Worm (Caenorhabditis elegans) whole organism, L4 larva: ENCODE measurements around the gene egas-2.

Experiments used
- D1046.2 ChIP-seq: fragments of 200-800 bp; sonication (Bioruptor generic); IDR thresholded peaks from 2 replicates; pipeline ENCODE4 v1.3.6; 2022; ENCODE audit warnings: missing genetic modification characterization, missing compliant biosample characterization
- F44E2.7 ChIP-seq: fragments of 200-800 bp; sonication (Bioruptor generic); IDR thresholded peaks from 2 replicates; pipeline ENCODE4 v2.1.2; 2022; ENCODE audit warnings: missing genetic modification characterization, missing compliant biosample characterization
- F49E8.2 ChIP-seq: sonication (generic microtip); optimal IDR thresholded peaks from 2 replicates; lab custom pipeline; 2016; ENCODE audit warnings: missing compliant biosample characterization, mild to moderate bottlenecking, missing genetic modification characterization, borderline replicate concordance
- T20F7.1 ChIP-seq: fragments of 200-800 bp; sonication (Bioruptor generic); optimal IDR thresholded peaks from 2 replicates; lab custom pipeline; 2018; ENCODE audit warnings: mild to moderate bottlenecking, missing genetic modification characterization, missing compliant biosample characterization
- T26A8.4 ChIP-seq: fragments of 200-800 bp; sonication (Bioruptor generic); IDR thresholded peaks from 2 replicates; pipeline ENCODE4 v1.3.6; 2022; ENCODE audit warnings: missing genetic modification characterization, missing compliant biosample characterization
- Y105C5A.15 ChIP-seq: fragments of 200-800 bp; sonication (Bioruptor generic); IDR thresholded peaks from 2 replicates; pipeline ENCODE4 v1.3.6; 2022; ENCODE audit warnings: missing genetic modification characterization, missing compliant biosample characterization
- Y5F2A.4 ChIP-seq: fragments of 200-800 bp; sonication (Bioruptor generic); optimal IDR thresholded peaks from 2 replicates; lab custom pipeline; 2018; ENCODE audit warnings: mild to moderate bottlenecking, missing genetic modification characterization, missing compliant biosample characterization
- ZK337.2 ChIP-seq: fragments of 200-800 bp; sonication (Bioruptor generic); IDR thresholded peaks from 2 replicates; pipeline ENCODE4 v1.3.6; 2022; ENCODE audit warnings: missing genetic modification reagents, missing genetic modification characterization, missing compliant biosample characterization
- aha-1 ChIP-seq: fragments of 150-350 bp; peaks from one replicate; lab custom pipeline; 2014; ENCODE audit warnings: missing biosample characterization, missing genetic modification characterization
- arid-1 ChIP-seq: fragments of 200-800 bp; sonication (Bioruptor generic); conservative IDR thresholded peaks from 2 replicates; pipeline ENCODE4 v1.3.6; 2022; ENCODE audit warnings: missing genetic modification reagents, missing genetic modification characterization, missing compliant biosample characterization
- attf-4 ChIP-seq: sonication (generic microtip); optimal IDR thresholded peaks from 3 replicates; lab custom pipeline; 2017; ENCODE audit warnings: missing biosample characterization, missing genetic modification characterization
- ceh-20 ChIP-seq: fragments of 200-800 bp; sonication (Bioruptor generic); IDR thresholded peaks from 2 replicates; pipeline ENCODE4 v1.3.6; 2022; ENCODE audit warnings: missing genetic modification reagents, missing genetic modification characterization, missing compliant biosample characterization
- ceh-28 ChIP-seq: fragments of 150-350 bp; optimal IDR thresholded peaks from 2 replicates; lab custom pipeline; 2014; ENCODE audit warnings: missing biosample characterization, missing genetic modification reagents, missing genetic modification characterization
- ceh-32 ChIP-seq: sonication (generic microtip); optimal IDR thresholded peaks from 2 replicates; lab custom pipeline; 2016; ENCODE audit warnings: mild to moderate bottlenecking, missing genetic modification characterization, missing compliant biosample characterization; ENCODE audit not compliant: poor library complexity
- ceh-44 ChIP-seq: fragments of 200-800 bp; sonication (Bioruptor generic); IDR thresholded peaks from 2 replicates; pipeline ENCODE4 v1.3.6; 2022; ENCODE audit warnings: missing genetic modification reagents, missing genetic modification characterization, missing compliant biosample characterization
- ctbp-1 ChIP-seq: fragments of 200-800 bp; sonication (Bioruptor generic); IDR thresholded peaks from 2 replicates; pipeline ENCODE4 v1.3.6; 2022; ENCODE audit warnings: missing genetic modification reagents, missing genetic modification characterization, missing compliant biosample characterization
- daf-16 ChIP-seq, 3 experiments: sonication (generic microtip); optimal IDR thresholded peaks; 2 replicates each; lab custom pipeline; 2016 to 2017; ENCODE audit warnings: missing genetic modification characterization in 3 of 3, missing genetic modification reagents in 3 of 3, mild to moderate bottlenecking in 2 of 3, missing compliant biosample characterization in 2 of 3, missing biosample characterization in 1 of 3, moderate library complexity in 1 of 3
- daf-8 ChIP-seq: fragments of 200-800 bp; sonication (Bioruptor generic); IDR thresholded peaks from 2 replicates; pipeline ENCODE4 v1.3.6; 2022; ENCODE audit warnings: missing genetic modification characterization, missing compliant biosample characterization
- dmd-8 ChIP-seq: fragments of 200-800 bp; sonication (Bioruptor generic); IDR thresholded peaks from 2 replicates; pipeline ENCODE4 v1.3.6; 2022; ENCODE audit warnings: missing genetic modification characterization, missing compliant biosample characterization
- dmd-9 ChIP-seq: fragments of 200-800 bp; sonication (Bioruptor generic); IDR thresholded peaks from 2 replicates; pipeline ENCODE4 v1.3.6; 2022; ENCODE audit warnings: missing genetic modification reagents, missing genetic modification characterization, missing compliant biosample characterization
- dpl-1 ChIP-seq: fragments of 150-350 bp; optimal IDR thresholded peaks from 2 replicates; lab custom pipeline; 2014; ENCODE audit warnings: missing biosample characterization, missing genetic modification reagents, missing genetic modification characterization
- duxl-1 ChIP-seq: sonication (generic microtip); optimal IDR thresholded peaks from 2 replicates; lab custom pipeline; 2016; ENCODE audit warnings: mild to moderate bottlenecking, missing genetic modification characterization, moderate library complexity, missing compliant biosample characterization; ENCODE audit not compliant: poor library complexity
- egl-27 ChIP-seq: sonication (generic microtip); optimal IDR thresholded peaks from 3 replicates; lab custom pipeline; 2017; ENCODE audit warnings: missing biosample characterization, missing genetic modification reagents, missing genetic modification characterization
- gei-8 ChIP-seq: fragments of 200-800 bp; sonication (Bioruptor generic); optimal IDR thresholded peaks from 2 replicates; lab custom pipeline; 2018; ENCODE audit warnings: mild to moderate bottlenecking, missing genetic modification characterization, missing compliant biosample characterization
- jun-1 ChIP-seq: fragments of 150-350 bp; optimal IDR thresholded peaks from 2 replicates; lab custom pipeline; 2014; ENCODE audit warnings: missing biosample characterization, missing genetic modification reagents, missing genetic modification characterization
- lim-7 ChIP-seq: fragments of 200-800 bp; sonication (Bioruptor generic); IDR thresholded peaks from 2 replicates; pipeline ENCODE4 v1.3.6; 2022; ENCODE audit warnings: missing genetic modification characterization, missing compliant biosample characterization
- lir-3 ChIP-seq: sonication (generic microtip); optimal IDR thresholded peaks from 2 replicates; lab custom pipeline; 2016; ENCODE audit warnings: mild to moderate bottlenecking, missing genetic modification characterization, missing compliant biosample characterization
- nhr-102 ChIP-seq: sonication (generic microtip); optimal IDR thresholded peaks from 2 replicates; lab custom pipeline; 2016; ENCODE audit warnings: mild to moderate bottlenecking, missing genetic modification characterization, moderate library complexity, missing compliant biosample characterization
- nhr-237 ChIP-seq: sonication (generic microtip); optimal IDR thresholded peaks from 2 replicates; lab custom pipeline; 2017; ENCODE audit warnings: missing biosample characterization, missing genetic modification characterization
- nhr-28 ChIP-seq: fragments of 150-350 bp; optimal IDR thresholded peaks from 2 replicates; lab custom pipeline; 2014; ENCODE audit warnings: missing biosample characterization, missing genetic modification characterization
- nhr-41 ChIP-seq: fragments of 200-800 bp; sonication (Bioruptor generic); IDR thresholded peaks from 2 replicates; pipeline ENCODE4 v1.3.6; 2022; ENCODE audit warnings: missing genetic modification reagents, missing genetic modification characterization, missing compliant biosample characterization
- nhr-42 ChIP-seq: fragments of 200-800 bp; sonication (Bioruptor generic); IDR thresholded peaks from 2 replicates; pipeline ENCODE4 v1.3.6; 2022; ENCODE audit warnings: missing genetic modification characterization, missing compliant biosample characterization
- nhr-48 ChIP-seq: sonication (generic microtip); optimal IDR thresholded peaks from 2 replicates; lab custom pipeline; 2016; ENCODE audit warnings: mild to moderate bottlenecking, missing genetic modification characterization, missing compliant biosample characterization
- pha-4 ChIP-seq, 2 experiments: fragments of 150-350 bp in 1 of 2; fragments of 200-800 bp in 1 of 2; sonication (Bioruptor generic) in 1 of 2; IDR thresholded peaks in 1 of 2; optimal IDR thresholded peaks in 1 of 2; 2 replicates each; pipeline versions ENCODE4 v1.3.6 to Lab custom; 2014 to 2022; ENCODE audit warnings: missing genetic modification characterization in 2 of 2, missing genetic modification reagents in 2 of 2, missing biosample characterization in 1 of 2, missing compliant biosample characterization in 1 of 2
- sdz-12 ChIP-seq: fragments of 200-800 bp; sonication (Bioruptor generic); optimal IDR thresholded peaks from 2 replicates; lab custom pipeline; 2018; ENCODE audit warnings: mild to moderate bottlenecking, missing genetic modification characterization, missing compliant biosample characterization
- snpc-1.2 ChIP-seq: fragments of 200-800 bp; sonication (Bioruptor generic); IDR thresholded peaks from 2 replicates; pipeline ENCODE4 v1.3.6; 2022; ENCODE audit warnings: missing genetic modification reagents, missing genetic modification characterization, missing compliant biosample characterization
- snpc-4 ChIP-seq: fragments of 150-350 bp; optimal IDR thresholded peaks from 2 replicates; lab custom pipeline; 2014; ENCODE audit warnings: missing biosample characterization, missing genetic modification characterization
- unc-39 ChIP-seq: sonication (generic microtip); optimal IDR thresholded peaks from 2 replicates; lab custom pipeline; 2017; ENCODE audit warnings: missing biosample characterization, missing genetic modification characterization
- unc-62 ChIP-seq, 3 experiments: fragments of 150-350 bp in 1 of 3; sonication (generic microtip); optimal IDR thresholded peaks in 2 of 3; peaks in 1 of 3; 1 replicate in 1 of 3; 2 replicates in 2 of 3; lab custom pipeline; 2014 to 2017; ENCODE audit warnings: missing biosample characterization in 3 of 3, missing genetic modification characterization in 3 of 3, missing genetic modification reagents in 3 of 3, missing genotype in 1 of 3
- zag-1 ChIP-seq: fragments of 150-350 bp; optimal IDR thresholded peaks from 2 replicates; lab custom pipeline; 2014; ENCODE audit warnings: missing biosample characterization, missing genetic modification characterization
- zfp-3 ChIP-seq: fragments of 200-800 bp; sonication (Bioruptor generic); conservative IDR thresholded peaks from 2 replicates; pipeline ENCODE4 v1.3.6; 2022; ENCODE audit warnings: missing genetic modification reagents, missing genetic modification characterization, missing compliant biosample characterization
- zip-11 ChIP-seq: fragments of 200-800 bp; sonication (Bioruptor generic); IDR thresholded peaks from 2 replicates; pipeline ENCODE4 v1.3.6; 2022; ENCODE audit warnings: missing genetic modification characterization, missing compliant biosample characterization
- ztf-11 ChIP-seq: fragments of 150-350 bp; optimal IDR thresholded peaks from 2 replicates; lab custom pipeline; 2014; ENCODE audit warnings: missing biosample characterization, missing genetic modification characterization
- ztf-7 ChIP-seq: fragments of 150-350 bp; optimal IDR thresholded peaks from 2 replicates; lab custom pipeline; 2014; ENCODE audit warnings: missing biosample characterization, missing genetic modification characterization

Gene egas-2

ce11 chrV:18650043-18650442, at the start of gene egas-2:
egas-2 (plus strand) TSS chrV:18650343.
- no peak for TF ChIP-seq Y5F2A.4 (GFP tag; lab: Kevin White, UChicago)
- no peak for TF ChIP-seq daf-8 (GFP tag; lab: Robert Waterston, UW)
- no peak for TF ChIP-seq daf-16 (GFP tag; optimal IDR thresholded peaks at IDR 0.05; lab: Kevin White, UChicago)
- no peak for TF ChIP-seq daf-16 (tag; optimal IDR thresholded peaks at IDR 0.05; lab: Kevin White, UChicago)
- no peak for TF ChIP-seq dmd-8 (GFP tag; lab: Robert Waterston, UW)
- no peak for TF ChIP-seq snpc-4 (tag; lab: Kevin White, UChicago)
- TF ChIP-seq pha-4 (GFP tag; IDR thresholded peaks at IDR 0.05; lab: Robert Waterston, UW): no peak
- no peak for TF ChIP-seq pha-4 (tag; optimal IDR thresholded peaks at IDR 0.05; lab: Kevin White, UChicago)
- no peak for TF ChIP-seq duxl-1
- no peak for TF ChIP-seq aha-1 (tag; lab: Kevin White, UChicago)
- no peak for TF ChIP-seq nhr-237

ce11 chrV:18605510-18605909, 44.6 kb upstream of the egas-2 start:
- peak; percentile 73 for TF ChIP-seq ceh-28 (tag; lab: Kevin White, UChicago)
- no peak for TF ChIP-seq nhr-28 (tag; lab: Kevin White, UChicago)
- TF ChIP-seq zag-1 (tag; lab: Kevin White, UChicago): no peak
- no peak for TF ChIP-seq Y105C5A.15

ce11 chrV:18613164-18613563, 37.0 kb upstream of the egas-2 start:
- TF ChIP-seq ctbp-1 (GFP tag; lab: Robert Waterston, UW) (no peak), unc-62 (GFP tag; optimal IDR thresholded peaks at IDR 0.05 in 1 of 2; lab: Kevin White, UChicago) (peak in 1 of 2 experiments; percentile 27), unc-62 (tag; optimal IDR thresholded peaks at IDR 0.05; lab: Kevin White, UChicago) (no peak)

- TF ChIP-seq F49E8.2 (no peak), ZK337.2 (GFP tag; lab: Robert Waterston, UW) (no peak), nhr-48 (tag; lab: Kevin White, UChicago) (peak; percentile 46), attf-4 (no peak), ctbp-1 (GFP tag; lab: Robert Waterston, UW) (no peak), lim-7 (no peak), unc-39 (no peak), unc-62 (GFP tag; optimal IDR thresholded peaks at IDR 0.05 in 1 of 2; lab: Kevin White, UChicago) (peak in 1 of 2 experiments; percentile 99), unc-62 (tag; optimal IDR thresholded peaks at IDR 0.05; lab: Kevin White, UChicago) (no peak), ceh-44 (GFP tag; lab: Robert Waterston, UW) (no peak), T20F7.1 (no peak), zfp-3 (GFP tag; lab: Robert Waterston, UW) (no peak), T26A8.4 (GFP tag; lab: Robert Waterston, UW) (peak; percentile 52; the same call in 1 of the 2 replicates), ceh-20 (GFP tag; lab: Robert Waterston, UW) (peak; percentile 53; the same call in 1 of the 2 replicates), ztf-11 (tag; lab: Kevin White, UChicago) (no peak), lir-3 (tag; lab: Kevin White, UChicago) (no peak), arid-1 (no peak), ceh-32 (tag; lab: Kevin White, UChicago) (no peak), snpc-1.2 (no peak), nhr-102 (tag; lab: Kevin White, UChicago) (peak; percentile 15), F44E2.7 (no peak), egl-27 (tag; lab: Kevin White, UChicago) (no peak), zag-1 (tag; lab: Kevin White, UChicago) (no peak), dmd-9 (GFP tag; lab: Robert Waterston, UW) (no peak), nhr-41 (no peak), duxl-1 (peak; percentile 62), gei-8 (no peak), zip-11 (GFP tag; lab: Robert Waterston, UW) (no peak), sdz-12 (no peak), daf-16 (GFP tag; optimal IDR thresholded peaks at IDR 0.05; lab: Kevin White, UChicago) (peak in 1 of 2 experiments; percentile 1), daf-16 (tag; optimal IDR thresholded peaks at IDR 0.05; lab: Kevin White, UChicago) (peak; percentile 82), dpl-1 (GFP tag; lab: Kevin White, UChicago) (peak; percentile 23), D1046.2 (GFP tag; lab: Robert Waterston, UW) (no peak), jun-1 (tag; lab: Kevin White, UChicago) (peak; percentile 10), nhr-42 (GFP tag; lab: Robert Waterston, UW) (no peak), ztf-7 (tag; lab: Kevin White, UChicago) (no peak)
These were observed 35.6 kb upstream of the egas-2 start for ce11 chrV:18614498-18614897.
